Fruit fly (Drosophila melanogaster): ENCODE results near the gene CG8043.
A peak's percentile ranks its signal among the peaks of the same experiment; 100 is the strongest.

CG8043 gene

DNA sequence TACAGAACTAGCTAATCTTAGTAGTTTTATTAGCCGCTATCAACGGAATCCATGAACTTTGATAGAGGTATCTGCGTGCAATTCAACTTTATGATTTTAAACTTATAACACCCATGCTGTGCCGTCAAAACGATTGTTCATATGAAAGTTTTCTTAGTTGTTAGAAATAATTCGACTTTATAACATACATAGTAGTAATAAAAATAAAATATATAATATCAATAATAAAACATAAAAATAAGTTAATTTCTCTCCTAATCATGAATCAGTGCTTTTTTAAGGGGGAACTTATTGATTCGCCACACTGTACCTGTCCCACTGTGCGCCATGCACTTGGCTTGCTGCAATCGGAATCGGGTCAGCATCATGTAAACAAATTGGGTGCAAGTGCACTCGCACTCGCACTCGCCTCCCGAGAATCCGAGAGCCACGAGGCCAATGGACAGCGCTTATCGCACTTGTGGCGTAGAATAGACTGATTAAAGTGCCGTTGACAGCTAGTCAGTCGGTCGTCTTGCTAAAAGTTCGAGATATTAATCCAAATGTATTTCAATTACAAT is 35.3 kb downstream of the CG8043 start (continued):
- no peak for TF ChIP-seq lmd (GFP tag; IDR thresholded peaks at IDR 0.05)
- no peak for TF ChIP-seq wek (GFP tag; optimal IDR thresholded peaks at IDR 0.05)
- TF ChIP-seq CG7786 (GFP tag; optimal IDR thresholded peaks at IDR 0.05), result no peak
- TF ChIP-seq CG1647 (GFP tag; optimal IDR thresholded peaks at IDR 0.05), result no peak
- TF ChIP-seq gfzf (GFP tag; optimal IDR thresholded peaks at IDR 0.05), result no peak
- TF ChIP-seq Atf3 (GFP tag; optimal IDR thresholded peaks at IDR 0.05), result no peak
- peak; percentile 41 for TF ChIP-seq Asciz (GFP tag; optimal IDR thresholded peaks at IDR 0.05)
- TF ChIP-seq Usf (GFP tag; optimal IDR thresholded peaks at IDR 0.05), result no peak
- no peak for TF ChIP-seq Bteb2 (GFP tag; optimal IDR thresholded peaks at IDR 0.05)
- no peak for TF ChIP-seq CkIIα-i1 (GFP tag; IDR thresholded peaks at IDR 0.05)
- TF ChIP-seq sd (tag; optimal IDR thresholded peaks at IDR 0.05), result peak; percentile 16
- TF ChIP-seq H2.0 (GFP tag; IDR thresholded peaks at IDR 0.05), result no peak
- TF ChIP-seq fd102C (GFP tag; optimal IDR thresholded peaks at IDR 0.05), result no peak
- TF ChIP-seq Spps (tag; optimal IDR thresholded peaks at IDR 0.05), result no peak
- TF ChIP-seq fd96Cb (tag; optimal IDR thresholded peaks at IDR 0.05), result no peak
- TF ChIP-seq esg (GFP tag; conservative IDR thresholded peaks at IDR 0.05), result no peak; the same call in 1 of the 2 replicates
- no peak for TF ChIP-seq ato (GFP tag; IDR thresholded peaks at IDR 0.05; ENCODE audit: partially characterized antibody)
- 0 out of 4 replicates have a peak, but pooled peaks have one; percentile 35 for TF ChIP-seq chinmo (GFP tag; IDR thresholded peaks at IDR 0.05; ENCODE audit: partially characterized antibody)
- TF ChIP-seq CG18476 (GFP tag; optimal IDR thresholded peaks at IDR 0.05), result no peak
- no peak for TF ChIP-seq CG11093 (GFP tag; IDR thresholded peaks at IDR 0.05)
- no peak for TF ChIP-seq btn (GFP tag; optimal IDR thresholded peaks at IDR 0.05)
- no peak for TF ChIP-seq sim (GFP tag; IDR thresholded peaks at IDR 0.05)
- TF ChIP-seq aop (GFP tag; IDR thresholded peaks at IDR 0.05), result no peak
- no peak for TF ChIP-seq yki (optimal IDR thresholded peaks at IDR 0.05)
- TF ChIP-seq C15 (GFP tag; IDR thresholded peaks at IDR 0.05), result no peak
- TF ChIP-seq pita (GFP tag; optimal IDR thresholded peaks at IDR 0.05), result no peak
- TF ChIP-seq ro (GFP tag; IDR thresholded peaks at IDR 0.05), result no peak
- no peak for TF ChIP-seq CG4404 (GFP tag; IDR thresholded peaks at IDR 0.05)
- TF ChIP-seq chm (GFP tag; IDR thresholded peaks at IDR 0.05), result no peak
- TF ChIP-seq Taf1 (GFP tag; IDR thresholded peaks at IDR 0.05), result no peak
- peak; percentile 50 for TF ChIP-seq gem (tag; optimal IDR thresholded peaks at IDR 0.05)
- peak; percentile 4; the same call in 1 of the 2 replicates for TF ChIP-seq Drgx (GFP tag; IDR thresholded peaks at IDR 0.05)
- no peak; the same call in 2 of the 3 replicates for TF ChIP-seq B-H1 (GFP tag; IDR thresholded peaks at IDR 0.05)
- no peak for TF ChIP-seq kni (GFP tag; optimal IDR thresholded peaks at IDR 0.05)
- peak; percentile 36 for TF ChIP-seq CG17359 (tag; optimal IDR thresholded peaks at IDR 0.05)
- no peak for TF ChIP-seq mld (GFP tag; IDR thresholded peaks at IDR 0.05; ENCODE audit: partially characterized antibody)
- no peak for TF ChIP-seq onecut (GFP tag; IDR thresholded peaks at IDR 0.05)
- TF ChIP-seq Bgb (GFP tag; IDR thresholded peaks at IDR 0.05; ENCODE audit: partially characterized antibody), result no peak
- no peak for TF ChIP-seq bcd (GFP tag; optimal IDR thresholded peaks at IDR 0.05)
- no peak for TF ChIP-seq knrl (GFP tag; IDR thresholded peaks at IDR 0.05; ENCODE audit: partially characterized antibody)
- no peak for TF ChIP-seq pnt (GFP tag; optimal IDR thresholded peaks at IDR 0.05)
- TF ChIP-seq CG17568 (GFP tag; optimal IDR thresholded peaks at IDR 0.05), result no peak
- peak; percentile 60 for TF ChIP-seq Vsx1 (GFP tag; optimal IDR thresholded peaks at IDR 0.05)
- TF ChIP-seq CG42726 (GFP tag; IDR thresholded peaks at IDR 0.05; ENCODE audit: partially characterized antibody), result no peak
- TF ChIP-seq eyg (GFP tag; optimal IDR thresholded peaks at IDR 0.05), result no peak
- peak; percentile 28 for TF ChIP-seq CG12391 (tag; optimal IDR thresholded peaks at IDR 0.05)
- TF ChIP-seq Hr51 (GFP tag; optimal IDR thresholded peaks at IDR 0.05), result peak in 1 of 2 experiments; percentile 63
- no peak for TF ChIP-seq D (optimal IDR thresholded peaks at IDR 0.05)
- no peak for TF ChIP-seq D (GFP tag; optimal IDR thresholded peaks at IDR 0.05)
- TF ChIP-seq CG31441 (GFP tag; IDR thresholded peaks at IDR 0.05), result peak; percentile 33; the same call in 1 of the 2 replicates
- no peak for TF ChIP-seq Jarid2 (GFP tag; optimal IDR thresholded peaks at IDR 0.05)
